Worm (Caenorhabditis elegans) whole organism, L2 larva: ENCODE measurements around the gene pigg-1.

Experiments
- aly-2 ChIP-seq: fragments of 150-350 bp; optimal IDR thresholded peaks from 2 replicates; lab custom pipeline; 2014; ENCODE audit warnings: missing biosample characterization, missing genetic modification characterization
- blmp-1 ChIP-seq: sonication (generic microtip); optimal IDR thresholded peaks from 2 replicates; lab custom pipeline; 2017; ENCODE audit warnings: missing genetic modification characterization, mild to moderate bottlenecking, missing compliant biosample characterization, antibody characterized with exemption, moderate library complexity; ENCODE audit not compliant: insufficient read depth
- dmd-4 ChIP-seq: sonication (generic microtip); optimal IDR thresholded peaks from 2 replicates; lab custom pipeline; 2017; ENCODE audit warnings: missing biosample characterization, missing genetic modification characterization
- lsy-2 ChIP-seq, 2 experiments: fragments of 150-350 bp in 1 of 2; sonication (generic microtip) in 1 of 2; optimal IDR thresholded peaks; 2 replicates each; lab custom pipeline; 2014 to 2017; ENCODE audit warnings: missing biosample characterization in 2 of 2, missing genetic modification characterization in 2 of 2
- nhr-23 ChIP-seq: fragments of 150-350 bp; optimal IDR thresholded peaks from 2 replicates; lab custom pipeline; 2014; ENCODE audit warnings: missing biosample characterization, missing genetic modification reagents, missing genetic modification characterization
- nhr-237 ChIP-seq: fragments of 150-350 bp; optimal IDR thresholded peaks from 2 replicates; lab custom pipeline; 2014; ENCODE audit warnings: missing biosample characterization, missing genetic modification characterization
- nhr-77 ChIP-seq: fragments of 150-350 bp; optimal IDR thresholded peaks from 2 replicates; lab custom pipeline; 2014; ENCODE audit warnings: missing biosample characterization, missing genetic modification characterization
- sem-4 ChIP-seq: fragments of 150-350 bp; optimal IDR thresholded peaks from 2 replicates; lab custom pipeline; 2014; ENCODE audit warnings: missing biosample characterization, missing genetic modification reagents, missing genetic modification characterization
- unc-62 ChIP-seq: fragments of 150-350 bp; optimal IDR thresholded peaks from 2 replicates; lab custom pipeline; 2014; ENCODE audit warnings: missing biosample characterization, missing genetic modification reagents, missing genetic modification characterization

ce11 chrII:8600165-8600564, at the start of gene pigg-1:
- TF ChIP-seq aly-2 (tag; lab: Kevin White, UChicago), result no peak
- TF ChIP-seq nhr-237 (tag; lab: Kevin White, UChicago), result no peak
- TF ChIP-seq blmp-1, result no peak
- no peak for TF ChIP-seq nhr-77 (tag; lab: Kevin White, UChicago)
- TF ChIP-seq sem-4, result no peak
- no peak for TF ChIP-seq nhr-23 (tag; lab: Kevin White, UChicago)
- no peak for TF ChIP-seq lsy-2 (tag; optimal IDR thresholded peaks at IDR 0.05; lab: Kevin White, UChicago)
- TF ChIP-seq unc-62 (GFP tag; lab: Kevin White, UChicago), result no peak
- no peak for TF ChIP-seq dmd-4 (tag; lab: Kevin White, UChicago)
